Worm (Caenorhabditis elegans) whole organism, midembryonic: ENCODE measurements around the gene rpl-22.

Experiments used
- T22C8.4 ChIP-seq: fragments of 200-800 bp; sonication (Bioruptor generic); IDR thresholded peaks from 2 replicates; pipeline ENCODE4 v1.3.6; 2022; ENCODE audit warnings: missing genetic modification characterization, missing compliant biosample characterization
- cog-1 ChIP-seq: sonication (generic microtip); optimal IDR thresholded peaks from 2 replicates; lab custom pipeline; 2016; ENCODE audit warnings: missing genetic modification characterization, missing compliant biosample characterization
- flt-1 ChIP-seq: fragments of 200-800 bp; sonication (Bioruptor generic); IDR thresholded peaks from 2 replicates; pipeline ENCODE4 v1.3.6; 2022; ENCODE audit warnings: missing genetic modification characterization, missing compliant biosample characterization
- klf-2 ChIP-seq: fragments of 200-800 bp; sonication (Bioruptor generic); conservative IDR thresholded peaks from 2 replicates; pipeline ENCODE4 v1.3.6; 2022; ENCODE audit warnings: missing genetic modification reagents, missing genetic modification characterization, missing compliant biosample characterization
- med-1 ChIP-seq: sonication (generic microtip); optimal IDR thresholded peaks from 2 replicates; lab custom pipeline; 2017; ENCODE audit warnings: missing genetic modification characterization, mild to moderate bottlenecking, missing compliant biosample characterization, antibody characterized with exemption, missing genetic modification reagents; ENCODE audit not compliant: insufficient read depth
- ref-1 ChIP-seq: fragments of 200-800 bp; sonication (Bioruptor generic); conservative IDR thresholded peaks from 2 replicates; pipeline ENCODE4 v1.3.6; 2022; ENCODE audit warnings: missing genetic modification reagents, missing genetic modification characterization, missing compliant biosample characterization
- tab-1 ChIP-seq: fragments of 200-800 bp; sonication (Bioruptor generic); IDR thresholded peaks from 2 replicates; pipeline ENCODE4 v1.3.6; 2022; ENCODE audit warnings: missing genetic modification characterization, missing compliant biosample characterization
- ztf-23 ChIP-seq: fragments of 200-800 bp; sonication (Bioruptor generic); IDR thresholded peaks from 2 replicates; pipeline ENCODE4 v1.3.6; 2022; ENCODE audit warnings: missing genetic modification reagents, missing genetic modification characterization, missing compliant biosample characterization
- ztf-29 ChIP-seq: fragments of 200-800 bp; sonication (Bioruptor generic); IDR thresholded peaks from 2 replicates; pipeline ENCODE4 v1.3.6; 2022; ENCODE audit warnings: missing genetic modification reagents, missing genetic modification characterization, missing compliant biosample characterization

rpl-22 gene

ce11 chrII:5042381-5042930 lies 13.0 kb upstream of the rpl-22 start:
- TF ChIP-seq flt-1 (GFP tag; lab: Robert Waterston, UW) (no peak), med-1 (GFP tag; lab: Kevin White, UChicago) (no peak), cog-1 (tag; lab: Kevin White, UChicago) (no peak), ztf-29 (GFP tag; lab: Robert Waterston, UW) (no peak), ref-1 (GFP tag; lab: Robert Waterston, UW) (no peak), T22C8.4 (no peak), tab-1 (GFP tag; lab: Robert Waterston, UW) (no peak), ztf-23 (GFP tag; lab: Robert Waterston, UW) (no peak), klf-2 (GFP tag; lab: Robert Waterston, UW) (no peak)

- no peak for TF ChIP-seq flt-1 (GFP tag; lab: Robert Waterston, UW)
- TF ChIP-seq tab-1 (GFP tag; lab: Robert Waterston, UW): no peak
- no peak for TF ChIP-seq ztf-23 (GFP tag; lab: Robert Waterston, UW)
- no peak for TF ChIP-seq ztf-29 (GFP tag; lab: Robert Waterston, UW)
- TF ChIP-seq ref-1 (GFP tag; lab: Robert Waterston, UW): no peak
- no peak for TF ChIP-seq klf-2 (GFP tag; lab: Robert Waterston, UW)
- no peak for TF ChIP-seq T22C8.4
- TF ChIP-seq med-1 (GFP tag; lab: Kevin White, UChicago): no peak
- TF ChIP-seq cog-1 (tag; lab: Kevin White, UChicago): no peak
Measured at ce11 chrII:5046209-5047200, 8.9 kb upstream of the rpl-22 start.

ce11 chrII:5047279-5047678 lies 8.1 kb upstream of the rpl-22 start:
- TF ChIP-seq tab-1 (GFP tag; lab: Robert Waterston, UW) (no peak), cog-1 (tag; lab: Kevin White, UChicago) (peak; percentile 7)

- TF ChIP-seq klf-2 (GFP tag; lab: Robert Waterston, UW) (no peak), med-1 (GFP tag; lab: Kevin White, UChicago) (no peak), ztf-29 (GFP tag; lab: Robert Waterston, UW) (no peak), flt-1 (GFP tag; lab: Robert Waterston, UW) (no peak), ref-1 (GFP tag; lab: Robert Waterston, UW) (no peak), cog-1 (tag; lab: Kevin White, UChicago) (no peak), T22C8.4 (no peak), ztf-23 (GFP tag; lab: Robert Waterston, UW) (no peak), tab-1 (GFP tag; lab: Robert Waterston, UW) (no peak)
Measured at ce11 chrII:5048185-5048795, 7.1 kb upstream of the rpl-22 start.

- TF ChIP-seq cog-1 (tag; lab: Kevin White, UChicago): no peak
- no peak for TF ChIP-seq T22C8.4
- TF ChIP-seq ztf-29 (GFP tag; lab: Robert Waterston, UW): no peak
- no peak for TF ChIP-seq med-1 (GFP tag; lab: Kevin White, UChicago)
- no peak for TF ChIP-seq ref-1 (GFP tag; lab: Robert Waterston, UW)
- no peak for TF ChIP-seq ztf-23 (GFP tag; lab: Robert Waterston, UW)
- no peak for TF ChIP-seq flt-1 (GFP tag; lab: Robert Waterston, UW)
- TF ChIP-seq klf-2 (GFP tag; lab: Robert Waterston, UW): no peak
- TF ChIP-seq tab-1 (GFP tag; lab: Robert Waterston, UW): no peak
Measured at ce11 chrII:5049249-5049648, 6.2 kb upstream of the rpl-22 start.

- TF ChIP-seq klf-2 (GFP tag; lab: Robert Waterston, UW) (no peak), tab-1 (GFP tag; lab: Robert Waterston, UW) (no peak), T22C8.4 (no peak), med-1 (GFP tag; lab: Kevin White, UChicago) (no peak), ref-1 (GFP tag; lab: Robert Waterston, UW) (no peak), cog-1 (tag; lab: Kevin White, UChicago) (no peak), ztf-23 (GFP tag; lab: Robert Waterston, UW) (no peak)
Measured at ce11 chrII:5049865-5050342, 5.5 kb upstream of the rpl-22 start, which contains the start of gene F33G12.6. Gene F33G12.6 (plus strand): TSS chrII:5049915.

ce11 chrII:5050776-5051175 lies 4.6 kb upstream of the rpl-22 start:
- TF ChIP-seq med-1 (GFP tag; lab: Kevin White, UChicago) (no peak), cog-1 (tag; lab: Kevin White, UChicago) (no peak), klf-2 (GFP tag; lab: Robert Waterston, UW) (no peak), flt-1 (GFP tag; lab: Robert Waterston, UW) (no peak), tab-1 (GFP tag; lab: Robert Waterston, UW) (no peak), ref-1 (GFP tag; lab: Robert Waterston, UW) (no peak), T22C8.4 (no peak), ztf-23 (GFP tag; lab: Robert Waterston, UW) (no peak), ztf-29 (GFP tag; lab: Robert Waterston, UW) (no peak)

ce11 chrII:5056254-5056653 lies 838 bp downstream of the rpl-22 start:
- TF ChIP-seq ref-1 (GFP tag; lab: Robert Waterston, UW) (no peak), ztf-29 (GFP tag; lab: Robert Waterston, UW) (no peak), flt-1 (GFP tag; lab: Robert Waterston, UW) (no peak), ztf-23 (GFP tag; lab: Robert Waterston, UW) (no peak), med-1 (GFP tag; lab: Kevin White, UChicago) (no peak), T22C8.4 (no peak), klf-2 (GFP tag; lab: Robert Waterston, UW) (no peak), tab-1 (GFP tag; lab: Robert Waterston, UW) (no peak), cog-1 (tag; lab: Kevin White, UChicago) (no peak)
